Worm (Caenorhabditis elegans) whole organism, young adult: ENCODE measurements around the gene skp-1.

Experiments
- B0019.2 ChIP-seq: fragments of 200-800 bp; sonication (Bioruptor generic); conservative IDR thresholded peaks from 2 replicates; pipeline ENCODE4 v1.3.6; 2022; ENCODE audit warnings: missing genetic modification reagents, missing genetic modification characterization, missing compliant biosample characterization
- F52B5.7 ChIP-seq: sonication (generic microtip); optimal IDR thresholded peaks from 2 replicates; lab custom pipeline; 2016; ENCODE audit warnings: mild to moderate bottlenecking, missing genetic modification characterization, missing compliant biosample characterization
- him-1 ChIP-seq: sonication (generic microtip); optimal IDR thresholded peaks from 2 replicates; lab custom pipeline; 2016; ENCODE audit warnings: missing genotype, missing genetic modification reagents, missing genetic modification characterization, missing compliant biosample characterization
- madf-8 ChIP-seq: fragments of 200-800 bp; sonication (Bioruptor generic); conservative IDR thresholded peaks from 2 replicates; pipeline ENCODE4 v1.3.6; 2022; ENCODE audit warnings: missing genetic modification reagents, missing genetic modification characterization, missing compliant biosample characterization
- mel-28 ChIP-seq: sonication (generic microtip); optimal IDR thresholded peaks from 2 replicates; lab custom pipeline; 2016; ENCODE audit warnings: borderline replicate concordance, mild to moderate bottlenecking, missing genetic modification characterization, missing compliant biosample characterization
- nfya-1 ChIP-seq: sonication (generic microtip); optimal IDR thresholded peaks from 2 replicates; lab custom pipeline; 2017; ENCODE audit warnings: antibody characterized with exemption, missing compliant biosample characterization, missing genetic modification characterization, borderline replicate concordance; ENCODE audit not compliant: insufficient read depth
- nhr-90 ChIP-seq: sonication (generic microtip); optimal IDR thresholded peaks from 2 replicates; lab custom pipeline; 2016; ENCODE audit warnings: missing genotype, mild to moderate bottlenecking, missing genetic modification characterization, missing compliant biosample characterization
- snpc-3.4 ChIP-seq: sonication (generic microtip); optimal IDR thresholded peaks from 2 replicates; lab custom pipeline; 2017; ENCODE audit warnings: missing genetic modification characterization, mild to moderate bottlenecking, missing compliant biosample characterization, antibody characterized with exemption, moderate library complexity, missing genotype, missing genetic modification reagents
- sptf-2 ChIP-seq: fragments of 200-800 bp; sonication (Bioruptor generic); optimal IDR thresholded peaks from 2 replicates; lab custom pipeline; 2018; ENCODE audit warnings: mild to moderate bottlenecking, missing genetic modification characterization, missing compliant biosample characterization
- tbx-9 ChIP-seq: sonication (generic microtip); optimal IDR thresholded peaks from 2 replicates; lab custom pipeline; 2016; ENCODE audit warnings: borderline replicate concordance, missing genetic modification characterization, inconsistent platforms, missing compliant biosample characterization
- unc-130 ChIP-seq: sonication (generic microtip); optimal IDR thresholded peaks from 2 replicates; lab custom pipeline; 2016; ENCODE audit warnings: missing genetic modification reagents, missing genetic modification characterization, missing compliant biosample characterization
- unc-62 ChIP-seq: fragments of 150-350 bp; optimal IDR thresholded peaks from 2 replicates; lab custom pipeline; 2014; ENCODE audit warnings: missing biosample characterization, missing genetic modification reagents, missing genetic modification characterization

DNA sequence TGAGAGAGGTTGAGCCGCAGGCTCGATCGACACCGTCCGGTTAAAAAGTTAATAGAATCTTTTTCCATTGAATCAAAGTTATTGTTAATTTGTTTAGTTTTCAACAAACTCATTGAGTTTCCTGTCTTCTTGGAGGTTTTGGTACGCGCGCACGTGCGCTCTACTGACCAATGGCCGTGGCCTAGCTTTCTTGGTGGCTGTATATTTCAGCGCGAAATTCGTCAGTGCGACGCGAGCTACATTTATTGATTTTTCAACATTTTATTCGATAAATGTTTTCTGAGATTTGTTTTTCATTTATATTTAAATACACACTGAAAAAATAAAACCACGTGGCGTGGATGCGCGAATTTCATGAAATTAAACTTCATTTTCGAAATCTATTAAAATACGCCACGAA lies 1.1 kb upstream of the skp-1 start, which contains the start of gene bir-1:
- TF ChIP-seq sptf-2 (GFP tag; lab: Kevin White, UChicago) (no peak), nhr-90 (no peak), him-1 (tag; lab: Kevin White, UChicago) (peak; percentile 21), unc-62 (GFP tag; lab: Kevin White, UChicago) (no peak), mel-28 (tag; lab: Kevin White, UChicago) (no peak), B0019.2 (GFP tag; lab: Robert Waterston, UW) (no peak), F52B5.7 (tag; lab: Kevin White, UChicago) (no peak), nfya-1 (tag; lab: Kevin White, UChicago) (no peak), tbx-9 (no peak), madf-8 (GFP tag; lab: Robert Waterston, UW) (peak; percentile 15; the same call in 1 of the 2 replicates), unc-130 (GFP tag; lab: Kevin White, UChicago) (peak; percentile 42), snpc-3.4 (tag; lab: Kevin White, UChicago) (no peak)
